Fruit fly (Drosophila melanogaster) whole organism, pupa: ENCODE data around the gene CG46515.
"Not testable (repeated sequence)": the region's sequence is repeated elsewhere in the genome, so short reads cannot be mapped to it uniquely, and the experiment has no call there.

Experiments used
- CG12605 ChIP-seq: fragments of 200-800 bp; sonication (Bioruptor generic); IDR thresholded peaks from 2 replicates; pipeline ENCODE4 v1.3.6; 2022; ENCODE audit warnings: missing biosample characterization, missing genetic modification characterization
- CG13204 ChIP-seq: fragments of 200-800 bp; sonication (Bioruptor generic); optimal IDR thresholded peaks from 2 replicates; lab custom pipeline; 2018; ENCODE audit warnings: missing biosample characterization, mild to moderate bottlenecking, missing genetic modification characterization, moderate library complexity
- CG15710 ChIP-seq: fragments of 200-800 bp; sonication (Bioruptor generic); optimal IDR thresholded peaks from 2 replicates; lab custom pipeline; 2018; ENCODE audit warnings: missing biosample characterization, mild to moderate bottlenecking, missing genetic modification characterization, moderate library complexity
- CG17806 ChIP-seq: fragments of 200-800 bp; sonication (Bioruptor generic); optimal IDR thresholded peaks from 2 replicates; lab custom pipeline; 2018; ENCODE audit warnings: missing biosample characterization, mild to moderate bottlenecking, missing genetic modification characterization, moderate library complexity
- CG32121 ChIP-seq: fragments of 200-800 bp; sonication (Bioruptor generic); IDR thresholded peaks from 2 replicates; pipeline ENCODE4 v1.3.6; 2022; ENCODE audit warnings: missing biosample characterization, missing genetic modification characterization
- CG4496 ChIP-seq: fragments of 200-800 bp; sonication (Bioruptor generic); IDR thresholded peaks from 3 replicates; pipeline ENCODE4 v1.3.6; 2022; ENCODE audit warnings: missing biosample characterization, missing genetic modification characterization
- CG8301 ChIP-seq: fragments of 200-800 bp; sonication (Bioruptor generic); optimal IDR thresholded peaks from 2 replicates; lab custom pipeline; 2018; ENCODE audit warnings: missing biosample characterization, mild to moderate bottlenecking, missing genetic modification characterization
- D1 ChIP-seq: fragments of 200-800 bp; sonication (Bioruptor generic); optimal IDR thresholded peaks from 2 replicates; lab custom pipeline; 2018; ENCODE audit warnings: missing biosample characterization, mild to moderate bottlenecking, missing genetic modification characterization, moderate library complexity
- EcR ChIP-seq: fragments of 200-800 bp; sonication (Bioruptor generic); optimal IDR thresholded peaks from 3 replicates; lab custom pipeline; 2019; ENCODE audit warnings: missing biosample characterization, missing genetic modification characterization, mild to moderate bottlenecking, moderate library complexity, missing genetic modification reagents
- Pif1A ChIP-seq: fragments of 200-800 bp; sonication (Bioruptor generic); optimal IDR thresholded peaks from 3 replicates; lab custom pipeline; 2016; ENCODE audit warnings: missing biosample characterization, missing genetic modification characterization
- Pif1B ChIP-seq: fragments of 200-800 bp; sonication (Bioruptor generic); optimal IDR thresholded peaks from 3 replicates; lab custom pipeline; 2016; ENCODE audit warnings: missing biosample characterization, missing genetic modification characterization
- Snoo ChIP-seq: fragments of 200-800 bp; sonication (Bioruptor generic); optimal IDR thresholded peaks from 3 replicates; lab custom pipeline; 2017; ENCODE audit warnings: missing biosample characterization, mild to moderate bottlenecking, missing genetic modification characterization, inconsistent platforms
- fd96Ca ChIP-seq: fragments of 200-800 bp; sonication (Bioruptor generic); IDR thresholded peaks from 3 replicates; pipeline ENCODE4 v1.3.6; 2022; ENCODE audit warnings: missing biosample characterization, missing genetic modification characterization
- rn ChIP-seq: fragments of 200-800 bp; sonication (Bioruptor generic); IDR thresholded peaks from 2 replicates; pipeline ENCODE4 v1.3.6; 2022; ENCODE audit warnings: missing biosample characterization, missing genetic modification characterization

DNA sequence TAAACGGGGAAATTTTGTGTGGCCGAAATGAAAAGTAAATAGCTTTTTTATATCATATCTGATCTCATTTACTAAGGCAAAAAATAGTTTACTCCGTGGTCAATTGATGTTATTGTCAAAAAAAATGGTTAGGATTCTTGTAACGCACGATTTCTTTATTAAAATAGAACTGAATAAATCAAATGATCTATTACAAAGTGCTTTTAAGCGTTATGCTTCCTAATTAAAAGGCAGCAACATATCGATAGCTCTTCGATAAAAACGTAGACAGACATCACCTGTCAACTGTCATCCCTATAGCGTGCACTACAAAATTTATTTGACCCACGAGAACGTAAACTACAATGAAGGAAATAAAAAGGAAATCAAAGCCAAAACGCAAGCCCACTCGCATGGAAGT, 34.3 kb downstream of the CG46515 start, which contains the start of gene CG46520:
- TF ChIP-seq EcR (GFP tag; lab: Kevin White, UChicago); Snoo (tag; lab: Kevin White, UChicago); CG8301 (tag; lab: Kevin White, UChicago); D1 (tag; lab: Kevin White, UChicago); fd96Ca (GFP tag; lab: Robert Waterston, UW); CG15710; CG32121 (GFP tag; lab: Robert Waterston, UW); Pif1B (GFP tag; lab: Kevin White, UChicago); rn; CG12605; Pif1A (GFP tag; lab: Kevin White, UChicago); CG13204 (GFP tag; lab: Kevin White, UChicago); CG4496 (GFP tag; lab: Robert Waterston, UW); CG17806 (tag; lab: Kevin White, UChicago): not testable (repeated sequence)
